Fruit fly (Drosophila melanogaster): ENCODE data around the gene CG12182.

- TF ChIP-seq EcR (GFP tag; optimal IDR thresholded peaks at IDR 0.05) (no peak), psq (optimal IDR thresholded peaks at IDR 0.05) (no peak), usp (GFP tag; optimal IDR thresholded peaks at IDR 0.05) (no peak), Dll (optimal IDR thresholded peaks at IDR 0.05) (no peak), CG8478 (optimal IDR thresholded peaks at IDR 0.05) (no peak)
These were observed 45.1 kb downstream of the CG12182 start, which contains the start of gene Spn for dm6 chr3L:2554118-2554814.
